Fruit fly (Drosophila melanogaster) whole organism, embryonic: ENCODE measurements around the gene CG34295.

ENCODE experiments used
- Abd-B ChIP-seq: fragments of 200-800 bp; sonication (Bioruptor generic); optimal IDR thresholded peaks from 2 replicates; lab custom pipeline; 2018; ENCODE audit warnings: missing biosample characterization, mild to moderate bottlenecking, missing genetic modification characterization, moderate library complexity
- Ada2b ChIP-seq: fragments of 200-800 bp; sonication (Bioruptor generic); IDR thresholded peaks from 2 replicates; pipeline ENCODE4 v1.3.6; 2022; ENCODE audit warnings: missing biosample characterization, missing genetic modification characterization
- CG10462 ChIP-seq: fragments of 200-800 bp; sonication (Bioruptor generic); optimal IDR thresholded peaks from 2 replicates; lab custom pipeline; 2016; ENCODE audit warnings: missing biosample characterization, missing genetic modification characterization
- CG11504 ChIP-seq: fragments of 200-800 bp; sonication (Bioruptor generic); optimal IDR thresholded peaks from 3 replicates; lab custom pipeline; 2019; ENCODE audit warnings: missing biosample characterization, mild to moderate bottlenecking, missing genetic modification characterization, moderate library complexity
- CG12155 ChIP-seq: fragments of 200-800 bp; sonication (Bioruptor generic); optimal IDR thresholded peaks from 3 replicates; lab custom pipeline; 2016; ENCODE audit warnings: missing biosample characterization, missing genetic modification characterization
- CG1233 ChIP-seq: fragments of 200-800 bp; sonication (Bioruptor generic); optimal IDR thresholded peaks from 4 replicates; lab custom pipeline; 2018; ENCODE audit warnings: missing biosample characterization, mild to moderate bottlenecking, missing genetic modification characterization
- CG13287 ChIP-seq: fragments of 200-800 bp; sonication (Bioruptor generic); IDR thresholded peaks from 2 replicates; pipeline ENCODE4 v1.3.6; 2022; ENCODE audit warnings: missing biosample characterization, missing genetic modification characterization; ENCODE audit not compliant: partially characterized antibody
- CG14014 ChIP-seq: fragments of 200-800 bp; sonication (Bioruptor generic); IDR thresholded peaks from 2 replicates; pipeline ENCODE4 v1.3.6; 2022; ENCODE audit warnings: missing biosample characterization, missing genetic modification characterization
- CG1602 ChIP-seq: fragments of 200-800 bp; sonication (Bioruptor generic); optimal IDR thresholded peaks from 3 replicates; lab custom pipeline; 2016; ENCODE audit warnings: missing biosample characterization, missing genetic modification characterization
- CG1792 ChIP-seq: fragments of 200-800 bp; sonication (Bioruptor generic); optimal IDR thresholded peaks from 2 replicates; lab custom pipeline; 2016; ENCODE audit warnings: missing biosample characterization, missing genetic modification characterization
- CG18599 ChIP-seq: fragments of 200-800 bp; sonication (Bioruptor generic); optimal IDR thresholded peaks from 3 replicates; lab custom pipeline; 2017; ENCODE audit warnings: missing biosample characterization, missing genetic modification characterization, mild to moderate bottlenecking, moderate library complexity, missing genetic modification reagents
- CG2116 ChIP-seq: fragments of 200-800 bp; sonication (Bioruptor generic); optimal IDR thresholded peaks from 3 replicates; lab custom pipeline; 2018; ENCODE audit warnings: missing biosample characterization, mild to moderate bottlenecking, missing genetic modification characterization
- CG2199 ChIP-seq: fragments of 200-800 bp; sonication (Bioruptor generic); IDR thresholded peaks from 3 replicates; pipeline ENCODE4 v1.3.6; 2022; ENCODE audit warnings: missing biosample characterization, missing genetic modification characterization
- CG2875 ChIP-seq: fragments of 200-800 bp; sonication (Bioruptor generic); optimal IDR thresholded peaks from 2 replicates; lab custom pipeline; 2017; ENCODE audit warnings: missing biosample characterization, mild to moderate bottlenecking, missing genetic modification characterization, missing genetic modification reagents
- CG5953 ChIP-seq: fragments of 200-800 bp; sonication (Bioruptor generic); IDR thresholded peaks from 2 replicates; pipeline ENCODE4 v1.3.6; 2022; ENCODE audit warnings: missing biosample characterization, missing genetic modification characterization
- CG6854 ChIP-seq: fragments of 200-800 bp; sonication (Bioruptor generic); optimal IDR thresholded peaks from 3 replicates; lab custom pipeline; 2017; ENCODE audit warnings: missing biosample characterization, mild to moderate bottlenecking, missing genetic modification characterization
- CG8281 ChIP-seq: fragments of 200-800 bp; sonication (Bioruptor generic); optimal IDR thresholded peaks from 2 replicates; lab custom pipeline; 2018; ENCODE audit warnings: missing biosample characterization, mild to moderate bottlenecking, missing genetic modification characterization, moderate library complexity
- Dek ChIP-seq: fragments of 200-800 bp; sonication (Bioruptor generic); optimal IDR thresholded peaks from 3 replicates; lab custom pipeline; 2019; ENCODE audit warnings: missing biosample characterization, mild to moderate bottlenecking, missing genetic modification characterization, moderate library complexity
- Doc3 ChIP-seq: fragments of 200-800 bp; sonication (Bioruptor generic); IDR thresholded peaks from 3 replicates; pipeline ENCODE4 v1.3.6; 2022; ENCODE audit warnings: missing biosample characterization, missing genetic modification characterization; ENCODE audit not compliant: partially characterized antibody
- Hand ChIP-seq: fragments of 200-800 bp; sonication (Bioruptor generic); optimal IDR thresholded peaks from 2 replicates; lab custom pipeline; 2017; ENCODE audit warnings: mild to moderate bottlenecking, missing biosample characterization, missing genetic modification reagents, missing genetic modification characterization
- Kr ChIP-seq: fragments of 200-800 bp; sonication (Bioruptor generic); optimal IDR thresholded peaks from 2 replicates; lab custom pipeline; 2017; ENCODE audit warnings: missing biosample characterization, mild to moderate bottlenecking, missing genetic modification characterization
- Opbp ChIP-seq: fragments of 200-800 bp; sonication (Bioruptor generic); IDR thresholded peaks from 3 replicates; pipeline ENCODE4 v1.3.6; 2022; ENCODE audit warnings: missing biosample characterization, missing genetic modification characterization; ENCODE audit not compliant: partially characterized antibody
- Optix ChIP-seq: fragments of 200-800 bp; sonication (Bioruptor generic); IDR thresholded peaks from 3 replicates; pipeline ENCODE4 v1.3.6; 2022; ENCODE audit warnings: missing biosample characterization, missing genetic modification characterization
- Sox102F ChIP-seq: fragments of 200-800 bp; sonication (Bioruptor generic); optimal IDR thresholded peaks from 2 replicates; lab custom pipeline; 2018; ENCODE audit warnings: missing biosample characterization, mild to moderate bottlenecking, missing genetic modification characterization, moderate library complexity
- az2 ChIP-seq: fragments of 200-800 bp; sonication (Bioruptor generic); optimal IDR thresholded peaks from 3 replicates; lab custom pipeline; 2016; ENCODE audit warnings: missing biosample characterization, missing genetic modification characterization
- bsh ChIP-seq, 2 experiments: fragments of 200-800 bp; sonication (Bioruptor generic); optimal IDR thresholded peaks; 2 replicates each; lab custom pipeline; 2017 to 2018; ENCODE audit warnings: mild to moderate bottlenecking in 2 of 2, missing biosample characterization in 2 of 2, missing genetic modification characterization in 2 of 2, moderate library complexity in 1 of 2
- en ChIP-seq: fragments of 200-800 bp; sonication (Bioruptor generic); optimal IDR thresholded peaks from 2 replicates; lab custom pipeline; 2016; ENCODE audit warnings: missing biosample characterization, missing genetic modification characterization
- fd102C ChIP-seq: fragments of 200-800 bp; sonication (Bioruptor generic); optimal IDR thresholded peaks from 2 replicates; lab custom pipeline; 2018; ENCODE audit warnings: missing biosample characterization, mild to moderate bottlenecking, missing genetic modification characterization, moderate library complexity
- her ChIP-seq: fragments of 200-800 bp; sonication (Bioruptor generic); optimal IDR thresholded peaks from 2 replicates; lab custom pipeline; 2016; ENCODE audit warnings: missing biosample characterization, missing genetic modification characterization
- hkb ChIP-seq, 2 experiments: fragments of 200-800 bp in 1 of 2; fragments of >200 bp in 1 of 2; sonication (Bioruptor generic) in 1 of 2; IDR thresholded peaks in 1 of 2; optimal IDR thresholded peaks in 1 of 2; 2 replicates each; pipeline versions ENCODE4 v1.3.6 to Lab custom; 2017 to 2022; ENCODE audit warnings: missing biosample characterization in 1 of 2, missing genetic modification characterization in 1 of 2
- inv ChIP-seq: fragments of 200-800 bp; sonication (Bioruptor generic); IDR thresholded peaks from 2 replicates; pipeline ENCODE4 v1.3.6; 2022; ENCODE audit warnings: missing biosample characterization, missing genetic modification characterization; ENCODE audit not compliant: partially characterized antibody
- odd ChIP-seq: fragments of 200-800 bp; sonication (Bioruptor generic); optimal IDR thresholded peaks from 2 replicates; lab custom pipeline; 2017; ENCODE audit warnings: missing biosample characterization, mild to moderate bottlenecking, missing genetic modification characterization
- p53 ChIP-seq: fragments of 200-800 bp; sonication (Bioruptor generic); optimal IDR thresholded peaks from 2 replicates; lab custom pipeline; 2016; ENCODE audit warnings: missing biosample characterization, missing genetic modification characterization
- pfk ChIP-seq: fragments of 200-800 bp; sonication (Bioruptor generic); optimal IDR thresholded peaks from 2 replicates; lab custom pipeline; 2018; ENCODE audit warnings: missing biosample characterization, mild to moderate bottlenecking, missing genetic modification characterization, moderate library complexity
- prd ChIP-seq, 3 experiments: fragments of >200 bp in 2 of 3; fragments of 200-800 bp in 1 of 3; sonication (Bioruptor generic) in 1 of 3; optimal IDR thresholded peaks in 2 of 3; IDR thresholded peaks in 1 of 3; 2 replicates in 2 of 3; 3 replicates in 1 of 3; pipeline versions ENCODE4 v1.3.6 to Lab custom; 2017 to 2022; ENCODE audit warnings: missing biosample characterization in 1 of 3, missing genetic modification characterization in 1 of 3
- pum ChIP-seq: fragments of 200-800 bp; sonication (Bioruptor generic); optimal IDR thresholded peaks from 2 replicates; lab custom pipeline; 2016; ENCODE audit warnings: missing biosample characterization, missing genetic modification characterization
- rib ChIP-seq: fragments of 200-800 bp; sonication (Bioruptor generic); IDR thresholded peaks from 2 replicates; pipeline ENCODE4 v1.3.6; 2022; ENCODE audit warnings: missing biosample characterization, missing genetic modification characterization
- sc ChIP-seq, 3 experiments: fragments of >200 bp in 2 of 3; fragments of 200-800 bp in 1 of 3; sonication (Bioruptor generic) in 1 of 3; optimal IDR thresholded peaks; 2 replicates in 2 of 3; 3 replicates in 1 of 3; lab custom pipeline; 2017; ENCODE audit warnings: mild to moderate bottlenecking in 1 of 3, missing biosample characterization in 1 of 3, missing genetic modification characterization in 1 of 3, missing genetic modification reagents in 1 of 3
- shn ChIP-seq: fragments of 200-800 bp; sonication (Bioruptor generic); optimal IDR thresholded peaks from 3 replicates; lab custom pipeline; 2016; ENCODE audit warnings: missing biosample characterization, missing genetic modification characterization
- sim ChIP-seq: fragments of 200-800 bp; sonication (Bioruptor generic); IDR thresholded peaks from 2 replicates; pipeline ENCODE4 v1.3.6; 2022; ENCODE audit warnings: missing biosample characterization, missing genetic modification characterization
- slbo ChIP-seq: fragments of 200-800 bp; sonication (Bioruptor generic); IDR thresholded peaks from 2 replicates; pipeline ENCODE4 v1.3.6; 2022; ENCODE audit warnings: missing biosample characterization, missing genetic modification characterization
- stc ChIP-seq: fragments of 200-800 bp; sonication (Bioruptor generic); IDR thresholded peaks from 2 replicates; pipeline ENCODE4 v1.3.6; 2022; ENCODE audit warnings: missing biosample characterization, missing genetic modification characterization
- tio ChIP-seq: fragments of 200-800 bp; sonication (Bioruptor generic); optimal IDR thresholded peaks from 2 replicates; lab custom pipeline; 2017; ENCODE audit warnings: missing biosample characterization, missing genetic modification characterization, inconsistent platforms
- unpg ChIP-seq: fragments of 200-800 bp; sonication (Bioruptor generic); optimal IDR thresholded peaks from 3 replicates; lab custom pipeline; 2018; ENCODE audit warnings: missing biosample characterization, mild to moderate bottlenecking, missing genetic modification characterization, moderate library complexity
- vnd ChIP-seq: fragments of 200-800 bp; sonication (Bioruptor generic); IDR thresholded peaks from 3 replicates; pipeline ENCODE4 v1.3.6; 2022; ENCODE audit warnings: missing biosample characterization, missing genetic modification characterization; ENCODE audit not compliant: partially characterized antibody
- zf30C ChIP-seq: fragments of 200-800 bp; sonication (Bioruptor generic); optimal IDR thresholded peaks from 3 replicates; lab custom pipeline; 2018; ENCODE audit warnings: missing biosample characterization, mild to moderate bottlenecking, missing genetic modification characterization

Gene CG34295

dm6 chr3R:28819555-28820305 lies 30.3 kb downstream of the CG34295 start, which contains the start of the genes CG1523 and CG1647 (continued):
- TF ChIP-seq Optix = peak; percentile 19; the same call in 1 of the 3 replicates
- peak; percentile 66 for TF ChIP-seq unpg
- TF ChIP-seq CG1792 (GFP tag; lab: Kevin White, UChicago) = peak; percentile 21
- peak; percentile 67 for TF ChIP-seq Abd-B (GFP tag; lab: Kevin White, UChicago)
- TF ChIP-seq shn (GFP tag; lab: Kevin White, UChicago) = peak; percentile 60
- TF ChIP-seq sc (optimal IDR thresholded peaks at IDR 0.05; lab: Kevin White, UChicago) = no peak
- no peak for TF ChIP-seq sc (GFP tag; optimal IDR thresholded peaks at IDR 0.05; lab: Kevin White, UChicago)
- no peak for TF ChIP-seq Dek
- peak; percentile 60 for TF ChIP-seq CG12155 (GFP tag; lab: Kevin White, UChicago)
- TF ChIP-seq her = peak; percentile 47
- peak; percentile 57 for TF ChIP-seq pum (GFP tag; lab: Kevin White, UChicago)
- no peak for TF ChIP-seq Kr (GFP tag; lab: Kevin White, UChicago)
- TF ChIP-seq CG2875 (GFP tag; lab: Kevin White, UChicago) = peak; percentile 35
- TF ChIP-seq CG8281 (tag; lab: Kevin White, UChicago) = no peak
- no peak for TF ChIP-seq fd102C (GFP tag; lab: Kevin White, UChicago)
- no peak for TF ChIP-seq CG2199 (GFP tag; lab: Robert Waterston, UW)
- peak; percentile 67 for TF ChIP-seq CG13287 (GFP tag; lab: Robert Waterston, UW)
- peak; percentile 29; the same call in 1 of the 2 replicates for TF ChIP-seq Ada2b (GFP tag; lab: Robert Waterston, UW)
- peak; percentile 55 for TF ChIP-seq CG2116 (GFP tag; lab: Kevin White, UChicago)
- peak; percentile 46; the same call in 1 of the 2 replicates for TF ChIP-seq inv (GFP tag; lab: Robert Waterston, UW)
- no peak for TF ChIP-seq CG6854 (GFP tag; lab: Kevin White, UChicago)
- TF ChIP-seq p53 (GFP tag; lab: Kevin White, UChicago) = no peak
- peak; percentile 51; the same call in 1 of the 3 replicates for TF ChIP-seq Doc3
- TF ChIP-seq tio (GFP tag; lab: Kevin White, UChicago) = no peak
- no peak for TF ChIP-seq pfk (GFP tag; lab: Kevin White, UChicago)
- no peak for TF ChIP-seq CG18599 (GFP tag; lab: Kevin White, UChicago)
- TF ChIP-seq Sox102F (GFP tag; lab: Kevin White, UChicago) = no peak
- no peak for TF ChIP-seq Hand (GFP tag; lab: Kevin White, UChicago)
- peak in 1 of 2 experiments; percentile 69 for TF ChIP-seq bsh (GFP tag; optimal IDR thresholded peaks at IDR 0.05; lab: Kevin White, UChicago)
- no peak for TF ChIP-seq odd (GFP tag; lab: Kevin White, UChicago)
- 0 out of 2 replicates have a peak, but pooled peaks have one; percentile 7 for TF ChIP-seq sim (GFP tag; lab: Robert Waterston, UW)
- TF ChIP-seq en = no peak
- no peak for TF ChIP-seq prd (optimal IDR thresholded peaks at IDR 0.05; lab: Kevin White, UChicago)
- TF ChIP-seq prd (GFP tag; IDR thresholded peaks at IDR 0.05; lab: Robert Waterston, UW) = peak; percentile 68
- TF ChIP-seq az2 (GFP tag; lab: Kevin White, UChicago) = peak; percentile 70
- no peak for TF ChIP-seq CG5953 (GFP tag; lab: Robert Waterston, UW)
- no peak for TF ChIP-seq vnd (GFP tag; lab: Robert Waterston, UW)
- TF ChIP-seq CG14014 (GFP tag; lab: Robert Waterston, UW) = no peak
- no peak for TF ChIP-seq hkb (optimal IDR thresholded peaks at IDR 0.05; lab: Kevin White, UChicago)
- TF ChIP-seq hkb (GFP tag; IDR thresholded peaks at IDR 0.05; lab: Robert Waterston, UW) = 0 out of 2 replicates have a peak, but pooled peaks have one; percentile 40
- TF ChIP-seq slbo (GFP tag; lab: Robert Waterston, UW) = peak; percentile 60
- no peak for TF ChIP-seq CG11504 (tag; lab: Kevin White, UChicago)
- TF ChIP-seq rib = peak; percentile 16; the same call in 1 of the 2 replicates
- no peak for TF ChIP-seq zf30C (GFP tag; lab: Kevin White, UChicago)
- TF ChIP-seq CG1602 (GFP tag; lab: Kevin White, UChicago) = peak; percentile 43
- TF ChIP-seq CG10462 (GFP tag; lab: Kevin White, UChicago) = peak; percentile 19
- peak; percentile 60; the same call in 1 of the 3 replicates for TF ChIP-seq Opbp
- no peak for TF ChIP-seq stc
- peak; percentile 70 for TF ChIP-seq CG1233 (GFP tag; lab: Kevin White, UChicago)
